Worm (Caenorhabditis elegans): ENCODE measurements around the gene slc-17.7.

- no peak for TF ChIP-seq spr-3 (GFP tag; optimal IDR thresholded peaks at IDR 0.05)
- TF ChIP-seq Y5F2A.4 (GFP tag; optimal IDR thresholded peaks at IDR 0.05) = no peak
- TF ChIP-seq nhr-11 (tag; optimal IDR thresholded peaks at IDR 0.05) = no peak
- no peak for TF ChIP-seq D1046.2 (GFP tag; IDR thresholded peaks at IDR 0.05)
- TF ChIP-seq ztf-7 (tag; optimal IDR thresholded peaks at IDR 0.05) = no peak
- no peak for TF ChIP-seq nhr-102 (tag; optimal IDR thresholded peaks at IDR 0.05)
- TF ChIP-seq nhr-6 (tag; optimal IDR thresholded peaks at IDR 0.05) = no peak
- no peak for TF ChIP-seq tra-1 (GFP tag; IDR thresholded peaks at IDR 0.05)
- TF ChIP-seq daf-8 (GFP tag; IDR thresholded peaks at IDR 0.05) = no peak
- TF ChIP-seq nhr-25 (tag; optimal IDR thresholded peaks at IDR 0.05; ENCODE audit: borderline replicate concordance, insufficient read depth) = no peak
Observed at ce11 chrV:9270442-9270841, 4.1 kb upstream of the slc-17.7 start.

Measured in whole organism, L4 larva.